Worm (Caenorhabditis elegans) whole organism, L2 larva: ENCODE results near the gene set-6.

Source experiments
- C34F6.9 ChIP-seq: fragments of 150-350 bp; optimal IDR thresholded peaks from 2 replicates; lab custom pipeline; 2014; ENCODE audit warnings: missing biosample characterization, missing genetic modification characterization
- F13H6.1 ChIP-seq: sonication (generic microtip); optimal IDR thresholded peaks from 2 replicates; lab custom pipeline; 2016; ENCODE audit warnings: missing genetic modification characterization, missing compliant biosample characterization
- R02D3.7 ChIP-seq: fragments of 150-350 bp; optimal IDR thresholded peaks from 2 replicates; lab custom pipeline; 2014; ENCODE audit warnings: missing biosample characterization, missing genetic modification characterization
- Y55F3AM.14 ChIP-seq: fragments of 200-800 bp; sonication (Bioruptor generic); optimal IDR thresholded peaks from 2 replicates; lab custom pipeline; 2018; ENCODE audit warnings: mild to moderate bottlenecking, missing genetic modification characterization, missing compliant biosample characterization
- ZK546.5 ChIP-seq: sonication (generic microtip); optimal IDR thresholded peaks from 2 replicates; lab custom pipeline; 2017; ENCODE audit warnings: missing biosample characterization, missing genetic modification characterization
- aly-2 ChIP-seq: fragments of 150-350 bp; optimal IDR thresholded peaks from 2 replicates; lab custom pipeline; 2014; ENCODE audit warnings: missing biosample characterization, missing genetic modification characterization
- ama-1 ChIP-seq: fragments of 150-350 bp; optimal IDR thresholded peaks from 2 replicates; lab custom pipeline; 2018; ENCODE audit warnings: inconsistent platforms
- ceh-16 ChIP-seq: fragments of 150-350 bp; optimal IDR thresholded peaks from 2 replicates; lab custom pipeline; 2014; ENCODE audit warnings: missing biosample characterization, missing genetic modification characterization
- ceh-82 ChIP-seq: fragments of 150-350 bp; optimal IDR thresholded peaks from 2 replicates; lab custom pipeline; 2014; ENCODE audit warnings: missing biosample characterization, missing genetic modification characterization
- crh-2 ChIP-seq: sonication (generic microtip); optimal IDR thresholded peaks from 2 replicates; lab custom pipeline; 2017; ENCODE audit warnings: missing biosample characterization, missing genetic modification characterization
- dmd-4 ChIP-seq: sonication (generic microtip); optimal IDR thresholded peaks from 2 replicates; lab custom pipeline; 2017; ENCODE audit warnings: missing biosample characterization, missing genetic modification characterization
- egl-27 ChIP-seq: sonication (generic microtip); optimal IDR thresholded peaks from 3 replicates; lab custom pipeline; 2017; ENCODE audit warnings: missing biosample characterization, missing genetic modification reagents, missing genetic modification characterization
- elt-1 ChIP-seq: fragments of 150-350 bp; optimal IDR thresholded peaks from 2 replicates; lab custom pipeline; 2014; ENCODE audit warnings: missing biosample characterization, missing genetic modification characterization
- elt-3 ChIP-seq: sonication (generic microtip); optimal IDR thresholded peaks from 2 replicates; lab custom pipeline; 2017; ENCODE audit warnings: missing biosample characterization, missing genetic modification characterization
- fos-1 ChIP-seq: fragments of 150-350 bp; optimal IDR thresholded peaks from 2 replicates; lab custom pipeline; 2014; ENCODE audit warnings: missing biosample characterization, missing genetic modification characterization
- gmeb-1 ChIP-seq: fragments of 150-350 bp; optimal IDR thresholded peaks from 2 replicates; lab custom pipeline; 2014; ENCODE audit warnings: missing biosample characterization, missing genetic modification characterization
- lin-11 ChIP-seq: fragments of 150-350 bp; sonication (generic microtip); optimal IDR thresholded peaks from 2 replicates; lab custom pipeline; 2014; ENCODE audit warnings: missing biosample characterization, missing genetic modification characterization, inconsistent platforms, mixed read lengths
- lin-13 ChIP-seq: fragments of 150-350 bp; optimal IDR thresholded peaks from 2 replicates; lab custom pipeline; 2014; ENCODE audit warnings: missing biosample characterization, missing genetic modification reagents, missing genetic modification characterization
- lsy-2 ChIP-seq, 2 experiments: fragments of 150-350 bp in 1 of 2; sonication (generic microtip) in 1 of 2; optimal IDR thresholded peaks; 2 replicates each; lab custom pipeline; 2014 to 2017; ENCODE audit warnings: missing biosample characterization in 2 of 2, missing genetic modification characterization in 2 of 2
- mab-5 ChIP-seq: fragments of 150-350 bp; optimal IDR thresholded peaks from 2 replicates; lab custom pipeline; 2014; ENCODE audit warnings: missing biosample characterization, missing genetic modification characterization
- mbf-1 ChIP-seq: sonication (generic microtip); optimal IDR thresholded peaks from 2 replicates; lab custom pipeline; 2017; ENCODE audit warnings: missing biosample characterization, missing genetic modification characterization
- nhr-129 ChIP-seq: fragments of 150-350 bp; optimal IDR thresholded peaks from 2 replicates; lab custom pipeline; 2014; ENCODE audit warnings: missing biosample characterization, missing genetic modification characterization
- nhr-21 ChIP-seq: fragments of 150-350 bp; optimal IDR thresholded peaks from 2 replicates; lab custom pipeline; 2014; ENCODE audit warnings: missing biosample characterization, missing genetic modification characterization
- nhr-23 ChIP-seq: fragments of 150-350 bp; optimal IDR thresholded peaks from 2 replicates; lab custom pipeline; 2014; ENCODE audit warnings: missing biosample characterization, missing genetic modification reagents, missing genetic modification characterization
- nhr-237 ChIP-seq: fragments of 150-350 bp; optimal IDR thresholded peaks from 2 replicates; lab custom pipeline; 2014; ENCODE audit warnings: missing biosample characterization, missing genetic modification characterization
- nhr-25 ChIP-seq: fragments of 150-350 bp; sonication (generic microtip); optimal IDR thresholded peaks from 3 replicates; lab custom pipeline; 2014; ENCODE audit warnings: missing biosample characterization, missing genetic modification characterization
- nhr-6 ChIP-seq: fragments of 150-350 bp; optimal IDR thresholded peaks from 2 replicates; lab custom pipeline; 2014; ENCODE audit warnings: missing biosample characterization, missing genetic modification characterization
- peb-1 ChIP-seq: fragments of 150-350 bp; optimal IDR thresholded peaks from 2 replicates; lab custom pipeline; 2014; ENCODE audit warnings: missing biosample characterization, missing genetic modification characterization
- sma-3 ChIP-seq: sonication (generic microtip); optimal IDR thresholded peaks from 2 replicates; lab custom pipeline; 2016; ENCODE audit warnings: missing genetic modification reagents, missing genetic modification characterization, missing compliant biosample characterization
- sma-9 ChIP-seq, 2 experiments: fragments of 150-350 bp in 1 of 2; sonication (generic microtip) in 1 of 2; optimal IDR thresholded peaks; 2 replicates each; lab custom pipeline; 2014 to 2016; ENCODE audit warnings: missing genetic modification characterization in 2 of 2, mild to moderate bottlenecking in 1 of 2, missing biosample characterization in 1 of 2, missing compliant biosample characterization in 1 of 2, missing genetic modification reagents in 1 of 2, moderate library complexity in 1 of 2
- unc-55 ChIP-seq: fragments of 150-350 bp; sonication (generic microtip); optimal IDR thresholded peaks from 3 replicates; lab custom pipeline; 2014; ENCODE audit warnings: missing biosample characterization, missing genetic modification reagents, missing genetic modification characterization
- unc-62 ChIP-seq: fragments of 150-350 bp; optimal IDR thresholded peaks from 2 replicates; lab custom pipeline; 2014; ENCODE audit warnings: missing biosample characterization, missing genetic modification reagents, missing genetic modification characterization
- zag-1 ChIP-seq: fragments of 150-350 bp; optimal IDR thresholded peaks from 2 replicates; lab custom pipeline; 2014; ENCODE audit warnings: missing biosample characterization, missing genetic modification characterization
- ztf-1 ChIP-seq: fragments of 200-800 bp; sonication (Bioruptor generic); conservative IDR thresholded peaks from 2 replicates; pipeline ENCODE4 v1.3.6; 2022; ENCODE audit warnings: missing genetic modification characterization, missing compliant biosample characterization
- ztf-11 ChIP-seq: sonication (generic microtip); optimal IDR thresholded peaks from 2 replicates; lab custom pipeline; 2017; ENCODE audit warnings: missing biosample characterization, missing genetic modification characterization
- ztf-4 ChIP-seq: fragments of 150-350 bp; optimal IDR thresholded peaks from 2 replicates; lab custom pipeline; 2014; ENCODE audit warnings: missing biosample characterization, missing genetic modification characterization

The set-6 gene

DNA sequence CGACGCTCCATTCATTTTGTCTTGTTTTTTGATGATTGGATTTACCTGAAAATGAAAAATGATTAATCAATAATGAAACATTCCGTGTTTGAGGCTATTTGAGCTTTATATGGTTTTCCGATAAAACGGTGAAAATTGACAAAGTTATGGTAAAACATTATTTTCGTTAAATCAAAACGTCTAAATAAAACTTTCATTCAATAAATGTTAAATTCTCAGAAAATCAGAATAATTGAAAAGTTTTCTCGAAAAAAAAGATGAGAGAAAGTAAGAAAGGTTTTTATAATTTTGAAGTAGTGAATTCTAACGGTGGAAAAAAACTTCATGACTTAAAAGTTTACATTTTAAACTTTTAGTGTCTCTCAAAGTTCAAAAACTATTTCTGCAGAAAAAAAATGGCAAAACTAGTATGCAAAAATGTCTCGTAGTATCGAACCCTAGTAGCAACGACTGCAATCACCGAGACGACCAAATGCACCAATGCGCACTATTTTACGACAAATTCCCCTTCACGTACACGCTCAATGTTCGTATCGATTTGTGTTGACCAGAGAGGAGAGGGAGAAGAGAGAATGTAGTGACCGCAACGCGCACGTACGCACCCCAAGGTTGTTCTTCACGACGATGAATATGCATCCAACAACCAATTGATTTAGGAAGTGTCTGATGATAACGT, 27.6 kb downstream of the set-6 start, which contains the start of gene nfya-1:
TSS of gene nfya-1 (minus strand) at position 51 of the 676 bp plus-strand sequence.
- TF ChIP-seq F13H6.1 = peak; percentile 72
- no peak for TF ChIP-seq Y55F3AM.14 (GFP tag; lab: Kevin White, UChicago)
- peak in 1 of 2 experiments; percentile 66 for TF ChIP-seq lsy-2 (tag; optimal IDR thresholded peaks at IDR 0.05; lab: Kevin White, UChicago)
- no peak for TF ChIP-seq elt-3 (tag; lab: Kevin White, UChicago)
- TF ChIP-seq sma-9 (GFP tag; optimal IDR thresholded peaks at IDR 0.05; lab: Kevin White, UChicago) = peak; percentile 53
- TF ChIP-seq sma-9 (tag; optimal IDR thresholded peaks at IDR 0.05; lab: Kevin White, UChicago) = no peak
- peak; percentile 58 for TF ChIP-seq lin-13
- peak; percentile 61 for TF ChIP-seq lin-11
- TF ChIP-seq ceh-16 = peak; percentile 62
- no peak for TF ChIP-seq nhr-23 (tag; lab: Kevin White, UChicago)
- no peak for TF ChIP-seq ama-1 (lab: Kevin White, UChicago)
- no peak for TF ChIP-seq ztf-11 (tag; lab: Kevin White, UChicago)
- no peak for TF ChIP-seq aly-2
- TF ChIP-seq gmeb-1 (tag; lab: Kevin White, UChicago) = peak; percentile 15
- TF ChIP-seq zag-1 = no peak
- TF ChIP-seq C34F6.9 (tag; lab: Kevin White, UChicago) = peak; percentile 64
- TF ChIP-seq fos-1 (tag; lab: Kevin White, UChicago) = peak; percentile 18
- TF ChIP-seq mab-5 (tag; lab: Kevin White, UChicago) = no peak
- peak; percentile 88 for TF ChIP-seq nhr-129 (tag; lab: Kevin White, UChicago)
- TF ChIP-seq egl-27 (tag; lab: Kevin White, UChicago) = peak; percentile 7
- no peak for TF ChIP-seq ztf-4
- peak; percentile 34 for TF ChIP-seq nhr-25
- TF ChIP-seq peb-1 = no peak
- TF ChIP-seq nhr-6 (tag; lab: Kevin White, UChicago) = peak; percentile 12
- no peak for TF ChIP-seq nhr-237 (tag; lab: Kevin White, UChicago)
- no peak for TF ChIP-seq mbf-1 (tag; lab: Kevin White, UChicago)
- TF ChIP-seq dmd-4 (tag; lab: Kevin White, UChicago) = no peak
- peak; percentile 78 for TF ChIP-seq crh-2 (tag; lab: Kevin White, UChicago)
- TF ChIP-seq ZK546.5 (tag; lab: Kevin White, UChicago) = no peak
- TF ChIP-seq sma-3 (GFP tag; lab: Kevin White, UChicago) = peak; percentile 25
- peak; percentile 25 for TF ChIP-seq nhr-21 (tag; lab: Kevin White, UChicago)
- peak; percentile 74 for TF ChIP-seq unc-55 (GFP tag; lab: Kevin White, UChicago)

DNA sequence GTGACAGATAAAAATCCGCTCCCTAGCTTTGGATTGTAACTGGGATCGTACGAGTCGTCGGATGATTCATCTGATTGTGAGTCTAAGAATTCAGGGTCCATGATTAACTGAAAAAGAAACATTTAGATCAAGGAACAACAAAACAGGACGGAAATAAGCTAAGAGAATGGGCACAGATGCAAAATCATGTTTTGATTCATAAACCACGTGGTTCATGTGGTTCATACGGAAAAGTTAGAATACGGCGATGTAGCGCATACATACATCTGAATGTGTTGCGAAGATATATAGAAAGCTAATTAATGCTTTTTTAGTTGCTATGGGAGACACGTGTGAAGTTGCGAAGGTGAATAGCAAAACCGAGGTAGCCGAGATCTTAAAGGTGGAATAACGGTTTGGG, 32.5 kb downstream of the set-6 start, which contains the start of gene F55G7.3:
TSS of gene F55G7.3 (minus strand) at position 101 of the 400 bp plus-strand sequence.
- no peak for TF ChIP-seq mbf-1 (tag; lab: Kevin White, UChicago)
- no peak for TF ChIP-seq lin-13
- no peak for TF ChIP-seq elt-1 (tag; lab: Kevin White, UChicago)
- TF ChIP-seq ceh-82 (tag; lab: Kevin White, UChicago) = no peak
- TF ChIP-seq F13H6.1 = no peak
- TF ChIP-seq unc-55 (GFP tag; lab: Kevin White, UChicago) = no peak
- TF ChIP-seq crh-2 (tag; lab: Kevin White, UChicago) = no peak
- no peak for TF ChIP-seq ztf-11 (tag; lab: Kevin White, UChicago)
- no peak for TF ChIP-seq sma-3 (GFP tag; lab: Kevin White, UChicago)
- no peak for TF ChIP-seq R02D3.7 (tag; lab: Kevin White, UChicago)
- TF ChIP-seq ztf-1 (GFP tag; lab: Robert Waterston, UW) = no peak
- no peak for TF ChIP-seq gmeb-1 (tag; lab: Kevin White, UChicago)
- TF ChIP-seq Y55F3AM.14 (GFP tag; lab: Kevin White, UChicago) = no peak
- no peak for TF ChIP-seq lin-11
- no peak for TF ChIP-seq unc-62 (GFP tag; lab: Kevin White, UChicago)
- TF ChIP-seq aly-2 = no peak

DNA sequence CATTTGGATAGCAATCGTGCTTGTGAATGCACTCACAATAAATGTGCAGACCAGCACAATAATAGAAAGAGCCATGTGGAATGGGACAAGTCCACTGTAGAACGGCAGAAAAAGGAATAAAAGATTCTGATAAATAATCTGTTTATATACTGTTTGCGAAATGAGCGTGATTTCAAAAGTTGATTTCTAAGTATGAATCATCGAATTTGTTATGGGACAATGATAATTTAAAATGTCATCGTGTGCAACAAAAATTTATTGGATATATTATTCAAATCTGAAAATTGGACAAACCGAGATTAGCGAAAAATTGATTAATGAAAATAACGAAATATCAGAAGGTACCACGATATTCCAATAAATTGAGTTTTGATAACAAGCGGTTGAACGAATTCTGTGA, 35.7 kb downstream of the set-6 start, which contains the start of gene F55G7.5:
TSS of gene F55G7.5 (minus strand) at position 101 of the 400 bp plus-strand sequence.
- TF ChIP-seq nhr-237 (tag; lab: Kevin White, UChicago) (no peak), gmeb-1 (tag; lab: Kevin White, UChicago) (no peak)
